Worm (Caenorhabditis elegans) whole organism, midembryonic: ENCODE measurements around the gene phy-3.

Experiments
- cog-1 ChIP-seq: sonication (generic microtip); optimal IDR thresholded peaks from 2 replicates; lab custom pipeline; 2016; ENCODE audit warnings: missing genetic modification characterization, missing compliant biosample characterization
- flt-1 ChIP-seq: fragments of 200-800 bp; sonication (Bioruptor generic); IDR thresholded peaks from 2 replicates; pipeline ENCODE4 v1.3.6; 2022; ENCODE audit warnings: missing genetic modification characterization, missing compliant biosample characterization
- tab-1 ChIP-seq: fragments of 200-800 bp; sonication (Bioruptor generic); IDR thresholded peaks from 2 replicates; pipeline ENCODE4 v1.3.6; 2022; ENCODE audit warnings: missing genetic modification characterization, missing compliant biosample characterization

- TF ChIP-seq flt-1 (no peak), tab-1 (GFP tag; lab: Robert Waterston, UW) (no peak), cog-1 (tag; lab: Kevin White, UChicago) (no peak)
Observed at ce11 chrV:16884744-16885143, 51.8 kb downstream of the phy-3 start, which contains the start of gene F09C6.13.
